Fruit fly (Drosophila melanogaster) whole organism, embryonic: Measurements from ENCODE around the gene rho-4.

Experiments
- Atf6 ChIP-seq: fragments of 200-800 bp; sonication (Bioruptor generic); IDR thresholded peaks from 2 replicates; pipeline ENCODE4 v1.3.6; 2022; ENCODE audit warnings: missing biosample characterization, missing genetic modification characterization
- Blimp-1 ChIP-seq: fragments of 200-800 bp; sonication (Bioruptor generic); optimal IDR thresholded peaks from 3 replicates; lab custom pipeline; 2018; ENCODE audit warnings: missing biosample characterization, missing genetic modification characterization, mild to moderate bottlenecking, moderate library complexity, missing genetic modification reagents
- CG10979 ChIP-seq: fragments of 200-800 bp; sonication (Bioruptor generic); optimal IDR thresholded peaks from 2 replicates; lab custom pipeline; 2018; ENCODE audit warnings: missing biosample characterization, mild to moderate bottlenecking, missing genetic modification characterization, moderate library complexity
- CG11560 ChIP-seq: fragments of 200-800 bp; sonication (Bioruptor generic); IDR thresholded peaks from 3 replicates; pipeline ENCODE4 v1.3.6; 2022; ENCODE audit warnings: missing biosample characterization, missing genetic modification characterization
- CG11696 ChIP-seq: fragments of 200-800 bp; sonication (Bioruptor generic); IDR thresholded peaks from 2 replicates; pipeline ENCODE4 v1.3.6; 2022; ENCODE audit warnings: missing biosample characterization, missing genetic modification characterization
- CG12391 ChIP-seq: fragments of 200-800 bp; sonication (Bioruptor generic); optimal IDR thresholded peaks from 3 replicates; lab custom pipeline; 2018; ENCODE audit warnings: missing biosample characterization, mild to moderate bottlenecking, missing genetic modification characterization, moderate library complexity
- CG12769 ChIP-seq: fragments of 200-800 bp; sonication (Bioruptor generic); optimal IDR thresholded peaks from 2 replicates; lab custom pipeline; 2019; ENCODE audit warnings: missing biosample characterization, mild to moderate bottlenecking, missing genetic modification characterization, moderate library complexity
- CG15269 ChIP-seq: fragments of 200-800 bp; sonication (Bioruptor generic); optimal IDR thresholded peaks from 2 replicates; lab custom pipeline; 2018; ENCODE audit warnings: missing biosample characterization, mild to moderate bottlenecking, missing genetic modification characterization, moderate library complexity
- CG17359 ChIP-seq: fragments of 200-800 bp; sonication (Bioruptor generic); optimal IDR thresholded peaks from 3 replicates; lab custom pipeline; 2018; ENCODE audit warnings: missing biosample characterization, mild to moderate bottlenecking, missing genetic modification characterization, moderate library complexity
- CG17385 ChIP-seq: fragments of 200-800 bp; sonication (Bioruptor generic); optimal IDR thresholded peaks from 3 replicates; lab custom pipeline; 2018; ENCODE audit warnings: missing biosample characterization, mild to moderate bottlenecking, missing genetic modification characterization
- CG17568 ChIP-seq: fragments of 200-800 bp; sonication (Bioruptor generic); optimal IDR thresholded peaks from 2 replicates; lab custom pipeline; 2018; ENCODE audit warnings: missing biosample characterization, mild to moderate bottlenecking, missing genetic modification characterization, moderate library complexity
- CG18262 ChIP-seq: fragments of 200-800 bp; optimal IDR thresholded peaks from 3 replicates; lab custom pipeline; 2019; ENCODE audit warnings: missing biosample characterization, mild to moderate bottlenecking, missing genetic modification characterization, moderate library complexity
- CG2712 ChIP-seq: fragments of 200-800 bp; optimal IDR thresholded peaks from 3 replicates; lab custom pipeline; 2019; ENCODE audit warnings: missing biosample characterization, mild to moderate bottlenecking, missing genetic modification characterization, moderate library complexity
- CG2889 ChIP-seq: fragments of 200-800 bp; sonication (Bioruptor generic); IDR thresholded peaks from 3 replicates; pipeline ENCODE4 v1.3.6; 2022; ENCODE audit warnings: missing biosample characterization, missing genetic modification characterization
- CG30403 ChIP-seq: fragments of 200-800 bp; sonication (Bioruptor generic); optimal IDR thresholded peaks from 3 replicates; lab custom pipeline; 2016; ENCODE audit warnings: missing biosample characterization, missing genetic modification characterization
- CG4282 ChIP-seq: fragments of 200-800 bp; sonication (Bioruptor generic); optimal IDR thresholded peaks from 2 replicates; lab custom pipeline; 2016; ENCODE audit warnings: missing biosample characterization, missing genetic modification characterization
- CG4424 ChIP-seq: fragments of 200-800 bp; sonication (Bioruptor generic); optimal IDR thresholded peaks from 3 replicates; lab custom pipeline; 2016; ENCODE audit warnings: missing biosample characterization, missing genetic modification characterization
- CG9609 ChIP-seq: fragments of 200-800 bp; sonication (Bioruptor generic); optimal IDR thresholded peaks from 3 replicates; lab custom pipeline; 2016; ENCODE audit warnings: missing biosample characterization, missing genetic modification characterization
- CG9727 ChIP-seq: fragments of 200-800 bp; sonication (Bioruptor generic); optimal IDR thresholded peaks from 3 replicates; lab custom pipeline; 2017; ENCODE audit warnings: missing biosample characterization, mild to moderate bottlenecking, missing genetic modification characterization
- CG9817 ChIP-seq: fragments of 200-800 bp; sonication (Bioruptor generic); optimal IDR thresholded peaks from 2 replicates; lab custom pipeline; 2018; ENCODE audit warnings: missing biosample characterization, mild to moderate bottlenecking, missing genetic modification characterization, moderate library complexity
- CHES-1-like ChIP-seq: fragments of 200-800 bp; sonication (Bioruptor generic); optimal IDR thresholded peaks from 2 replicates; lab custom pipeline; 2016; ENCODE audit warnings: missing biosample characterization, missing genetic modification characterization
- Dp ChIP-seq: fragments of 200-800 bp; sonication (Bioruptor generic); optimal IDR thresholded peaks from 2 replicates; lab custom pipeline; 2018; ENCODE audit warnings: missing biosample characterization, mild to moderate bottlenecking, missing genetic modification characterization, moderate library complexity
- E2f2 ChIP-seq: fragments of 200-800 bp; sonication (Bioruptor generic); IDR thresholded peaks from 2 replicates; pipeline ENCODE4 v1.3.6; 2022; ENCODE audit warnings: missing biosample characterization, missing genetic modification characterization
- Elba2 ChIP-seq: fragments of 200-800 bp; sonication (Bioruptor generic); optimal IDR thresholded peaks from 3 replicates; lab custom pipeline; 2016; ENCODE audit warnings: missing biosample characterization, missing genetic modification characterization
- Hr51 ChIP-seq, 2 experiments: fragments of 200-800 bp; sonication (Bioruptor generic); optimal IDR thresholded peaks; 2 replicates in 1 of 2; 3 replicates in 1 of 2; lab custom pipeline; 2016 to 2018; ENCODE audit warnings: missing biosample characterization in 2 of 2, missing genetic modification characterization in 2 of 2, mild to moderate bottlenecking in 1 of 2, moderate library complexity in 1 of 2
- Med ChIP-seq: fragments of 200-800 bp; sonication (Bioruptor generic); peaks from one replicate; lab custom pipeline; 2016; ENCODE audit warnings: missing biosample characterization, missing genetic modification characterization, mild to moderate bottlenecking, inconsistent platforms, moderate library complexity
- PHDP ChIP-seq: fragments of 200-800 bp; sonication (Bioruptor generic); optimal IDR thresholded peaks from 3 replicates; lab custom pipeline; 2018; ENCODE audit warnings: missing biosample characterization, mild to moderate bottlenecking, missing genetic modification characterization, moderate library complexity
- Pdp1 ChIP-seq, 2 experiments: fragments of 200-800 bp; sonication (Bioruptor generic); optimal IDR thresholded peaks; 3 replicates each; lab custom pipeline; 2016; ENCODE audit warnings: missing biosample characterization in 2 of 2, missing genetic modification characterization in 2 of 2, mild to moderate bottlenecking in 1 of 2, moderate library complexity in 1 of 2
- Rx ChIP-seq: fragments of 200-800 bp; sonication (Bioruptor generic); IDR thresholded peaks from 2 replicates; pipeline ENCODE4 v1.3.6; 2022; ENCODE audit warnings: missing biosample characterization, missing genetic modification characterization
- ab ChIP-seq: fragments of 200-800 bp; sonication (Bioruptor generic); optimal IDR thresholded peaks from 2 replicates; lab custom pipeline; 2016; ENCODE audit warnings: missing biosample characterization, missing genetic modification characterization
- bab2 ChIP-seq: fragments of 200-800 bp; sonication (Bioruptor generic); optimal IDR thresholded peaks from 2 replicates; lab custom pipeline; 2016; ENCODE audit warnings: missing biosample characterization, missing genetic modification characterization
- disco-r ChIP-seq: fragments of 200-800 bp; sonication (Bioruptor generic); optimal IDR thresholded peaks from 2 replicates; lab custom pipeline; 2016; ENCODE audit warnings: missing biosample characterization, missing genetic modification characterization
- dmrt99B ChIP-seq: fragments of 200-800 bp; sonication (Bioruptor generic); optimal IDR thresholded peaks from 2 replicates; lab custom pipeline; 2018; ENCODE audit warnings: missing biosample characterization, mild to moderate bottlenecking, missing genetic modification characterization, moderate library complexity
- fd64A ChIP-seq: fragments of 200-800 bp; sonication (Bioruptor generic); optimal IDR thresholded peaks from 3 replicates; lab custom pipeline; 2018; ENCODE audit warnings: missing biosample characterization, mild to moderate bottlenecking, missing genetic modification characterization
- grau ChIP-seq: fragments of 200-800 bp; optimal IDR thresholded peaks from 3 replicates; lab custom pipeline; 2019; ENCODE audit warnings: missing biosample characterization, mild to moderate bottlenecking, missing genetic modification characterization, moderate library complexity
- lab ChIP-seq: fragments of 200-800 bp; sonication (Bioruptor generic); optimal IDR thresholded peaks from 3 replicates; lab custom pipeline; 2017; ENCODE audit warnings: missing biosample characterization, missing genetic modification characterization, mild to moderate bottlenecking, moderate library complexity, missing genetic modification reagents
- mam ChIP-seq: fragments of 200-800 bp; sonication (Bioruptor generic); optimal IDR thresholded peaks from 3 replicates; lab custom pipeline; 2016; ENCODE audit warnings: missing biosample characterization, missing genetic modification characterization
- nom ChIP-seq: fragments of 200-800 bp; sonication (Bioruptor generic); optimal IDR thresholded peaks from 2 replicates; lab custom pipeline; 2017; ENCODE audit warnings: missing biosample characterization, missing genetic modification characterization, mild to moderate bottlenecking, moderate library complexity, missing genetic modification reagents
- otp ChIP-seq: fragments of 200-800 bp; sonication (Bioruptor generic); IDR thresholded peaks from 3 replicates; pipeline ENCODE4, ENCODE4 v1.3.6; 2022; ENCODE audit warnings: missing biosample characterization, missing genetic modification characterization
- pan ChIP-seq, 4 experiments: fragments of >200 bp in 3 of 4; fragments of 200-800 bp in 1 of 4; sonication (Bioruptor generic) in 1 of 4; optimal IDR thresholded peaks in 3 of 4; IDR thresholded peaks in 1 of 4; 2 replicates each; pipeline versions ENCODE4 v1.3.6 to Lab custom; 2017 to 2022; ENCODE audit warnings: missing biosample characterization in 2 of 4, missing genetic modification characterization in 2 of 4, mixed read lengths in 1 of 4
- phol ChIP-seq: fragments of 200-800 bp; sonication (Bioruptor generic); optimal IDR thresholded peaks from 3 replicates; lab custom pipeline; 2018; ENCODE audit warnings: missing biosample characterization, mild to moderate bottlenecking, missing genetic modification characterization, moderate library complexity
- pita ChIP-seq: fragments of 200-800 bp; sonication (Bioruptor generic); optimal IDR thresholded peaks from 2 replicates; lab custom pipeline; 2017; ENCODE audit warnings: missing biosample characterization, mild to moderate bottlenecking, missing genetic modification characterization
- prd ChIP-seq, 3 experiments: fragments of >200 bp in 2 of 3; fragments of 200-800 bp in 1 of 3; sonication (Bioruptor generic) in 1 of 3; optimal IDR thresholded peaks in 2 of 3; IDR thresholded peaks in 1 of 3; 2 replicates in 2 of 3; 3 replicates in 1 of 3; pipeline versions ENCODE4 v1.3.6 to Lab custom; 2017 to 2022; ENCODE audit warnings: missing biosample characterization in 1 of 3, missing genetic modification characterization in 1 of 3
- stwl ChIP-seq: fragments of 200-800 bp; sonication (Bioruptor generic); optimal IDR thresholded peaks from 3 replicates; lab custom pipeline; 2018; ENCODE audit warnings: missing biosample characterization, mild to moderate bottlenecking, missing genetic modification characterization, moderate library complexity
- unpg ChIP-seq: fragments of 200-800 bp; sonication (Bioruptor generic); optimal IDR thresholded peaks from 3 replicates; lab custom pipeline; 2018; ENCODE audit warnings: missing biosample characterization, mild to moderate bottlenecking, missing genetic modification characterization, moderate library complexity
- vvl ChIP-seq: fragments of 200-800 bp; sonication (Bioruptor generic); IDR thresholded peaks from 2 replicates; pipeline ENCODE4 v1.3.6; 2022; ENCODE audit warnings: missing biosample characterization, missing genetic modification characterization

The rho-4 gene

dm6 chrX:11550078-11550477, 49.6 kb upstream of the rho-4 start (continued):
- TF ChIP-seq CG11696 = peak; percentile 51; the same call in 1 of the 2 replicates
- TF ChIP-seq Dp (GFP tag; lab: Kevin White, UChicago) = no peak
- TF ChIP-seq Rx (GFP tag; lab: Robert Waterston, UW) = no peak
- TF ChIP-seq CG17359 = peak; percentile 24
- TF ChIP-seq dmrt99B (tag; lab: Kevin White, UChicago) = peak; percentile 18
- TF ChIP-seq Med (GFP tag; lab: Kevin White, UChicago) = peak; percentile 71
- TF ChIP-seq CG17385 (GFP tag; lab: Kevin White, UChicago) = peak; percentile 5
- peak; percentile 4 for TF ChIP-seq CG30403 (GFP tag; lab: Kevin White, UChicago)
- no peak for TF ChIP-seq pita (GFP tag; lab: Kevin White, UChicago)
- peak; percentile 65 for TF ChIP-seq CG12769
- TF ChIP-seq CG9817 (tag; lab: Kevin White, UChicago) = peak; percentile 20
- no peak for TF ChIP-seq otp (GFP tag; lab: Robert Waterston, UW)
- peak; percentile 35 for TF ChIP-seq mam (GFP tag; lab: Kevin White, UChicago)
- no peak for TF ChIP-seq prd (optimal IDR thresholded peaks at IDR 0.05; lab: Kevin White, UChicago)
- peak; percentile 31; the same call in 1 of the 3 replicates for TF ChIP-seq prd (GFP tag; IDR thresholded peaks at IDR 0.05; lab: Robert Waterston, UW)
- TF ChIP-seq CG9609 (GFP tag; lab: Kevin White, UChicago) = no peak
- no peak for TF ChIP-seq CG2712 (tag; lab: Kevin White, UChicago)
- TF ChIP-seq CHES-1-like (GFP tag; lab: Kevin White, UChicago) = no peak
- TF ChIP-seq bab2 (GFP tag; lab: Kevin White, UChicago) = peak; percentile 34
- peak; percentile 11 for TF ChIP-seq CG9727 (GFP tag; lab: Kevin White, UChicago)
- TF ChIP-seq CG15269 = peak; percentile 33
- peak; percentile 13 for TF ChIP-seq Blimp-1
- TF ChIP-seq Pdp1 (GFP tag; optimal IDR thresholded peaks at IDR 0.05; lab: Kevin White, UChicago) = peak; percentile 10 to 24
- TF ChIP-seq, all 482 proteins: peak for 69

DNA sequence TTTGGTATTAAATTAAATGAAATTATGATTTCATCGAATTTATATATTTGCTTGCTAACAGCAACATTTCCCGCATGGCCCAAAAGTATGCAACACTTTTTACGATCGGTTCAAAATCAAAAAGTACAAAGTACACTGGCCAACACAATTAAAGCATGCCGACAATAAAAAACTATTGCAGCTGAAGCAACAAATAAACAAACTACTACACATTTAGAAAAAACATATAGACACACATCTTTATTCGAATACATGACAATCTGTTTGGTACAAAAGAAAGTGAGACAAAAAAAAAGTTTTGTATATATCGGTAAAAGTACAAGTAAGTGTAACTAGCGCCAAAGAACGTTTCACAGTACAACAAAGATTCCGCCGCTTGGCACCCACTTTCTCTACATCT, 44.6 kb upstream of the rho-4 start:
- TF ChIP-seq vvl (GFP tag; lab: Robert Waterston, UW) = 0 out of 2 replicates have a peak, but pooled peaks have one; percentile 33
- TF ChIP-seq lab (GFP tag; lab: Kevin White, UChicago) = peak; percentile 7
- TF ChIP-seq Med (GFP tag; lab: Kevin White, UChicago) = peak; percentile 66
- no peak for TF ChIP-seq CG18262 (tag; lab: Kevin White, UChicago)
- no peak for TF ChIP-seq ab (GFP tag; lab: Kevin White, UChicago)
- peak; percentile 6 for TF ChIP-seq phol (tag; lab: Kevin White, UChicago)
- no peak for TF ChIP-seq CG11560 (tag; lab: Robert Waterston, UW)
- TF ChIP-seq pan (optimal IDR thresholded peaks at IDR 0.05; lab: Kevin White, UChicago) = no peak
- peak in 1 of 2 experiments; percentile 41 for TF ChIP-seq pan (GFP tag; optimal IDR thresholded peaks at IDR 0.05 in 1 of 2, IDR thresholded peaks at IDR 0.05 in 1 of 2)
- TF ChIP-seq fd64A (GFP tag; lab: Kevin White, UChicago) = no peak
- TF ChIP-seq Blimp-1 = peak; percentile 17
- peak; percentile 24 for TF ChIP-seq CG15269
- peak; percentile 2 for TF ChIP-seq CG12391
- TF ChIP-seq grau (tag; lab: Kevin White, UChicago) = peak; percentile 7
- peak; percentile 54; the same call in 1 of the 2 replicates for TF ChIP-seq Atf6 (GFP tag; lab: Robert Waterston, UW)
- TF ChIP-seq disco-r (GFP tag; lab: Kevin White, UChicago) = no peak
- TF ChIP-seq CG17359 = peak; percentile 5
- no peak for TF ChIP-seq CG4282
- TF ChIP-seq Hr51 (GFP tag; optimal IDR thresholded peaks at IDR 0.05; lab: Kevin White, UChicago) = peak in 1 of 2 experiments; percentile 14
- 0 out of 2 replicates have a peak, but pooled peaks have one; percentile 47 for TF ChIP-seq CG11696
- peak; percentile 53 for TF ChIP-seq nom (GFP tag; lab: Kevin White, UChicago)
- peak; percentile 17 for TF ChIP-seq unpg (GFP tag; lab: Kevin White, UChicago)
- peak; percentile 6 for TF ChIP-seq CG4424 (GFP tag; lab: Kevin White, UChicago)
- TF ChIP-seq E2f2 = peak; percentile 11; the same call in 1 of the 2 replicates
- peak; percentile 25 for TF ChIP-seq stwl (tag; lab: Kevin White, UChicago)
- TF ChIP-seq CG2889 (GFP tag; lab: Robert Waterston, UW) = peak; percentile 51; the same call in 1 of the 3 replicates
- peak; percentile 24 for TF ChIP-seq PHDP
- TF ChIP-seq Elba2 = no peak
- peak; percentile 8 for TF ChIP-seq CG10979
- peak; percentile 43 for TF ChIP-seq CG17568
